Fruit fly (Drosophila melanogaster) whole organism, embryonic: ENCODE data around the gene CG12078.

Experiments
- CG10209 ChIP-seq: fragments of 200-800 bp; sonication (Bioruptor generic); optimal IDR thresholded peaks from 3 replicates; lab custom pipeline; 2017; ENCODE audit warnings: missing biosample characterization, mild to moderate bottlenecking, missing genetic modification characterization, missing genetic modification reagents
- CG11560 ChIP-seq: fragments of 200-800 bp; sonication (Bioruptor generic); IDR thresholded peaks from 3 replicates; pipeline ENCODE4 v1.3.6; 2022; ENCODE audit warnings: missing biosample characterization, missing genetic modification characterization
- CG11695 ChIP-seq: fragments of 200-800 bp; sonication (Bioruptor generic); IDR thresholded peaks from 3 replicates; pipeline ENCODE4 v1.3.6; 2022; ENCODE audit warnings: missing biosample characterization, missing genetic modification characterization
- CG12659 ChIP-seq: fragments of 200-800 bp; sonication (Bioruptor generic); optimal IDR thresholded peaks from 3 replicates; lab custom pipeline; 2017; ENCODE audit warnings: mild to moderate bottlenecking, missing biosample characterization, missing genetic modification reagents, missing genetic modification characterization
- CG14014 ChIP-seq: fragments of 200-800 bp; sonication (Bioruptor generic); IDR thresholded peaks from 2 replicates; pipeline ENCODE4 v1.3.6; 2022; ENCODE audit warnings: missing biosample characterization, missing genetic modification characterization
- CG14710 ChIP-seq: fragments of 200-800 bp; sonication (Bioruptor generic); optimal IDR thresholded peaks from 3 replicates; lab custom pipeline; 2019; ENCODE audit warnings: missing biosample characterization, mild to moderate bottlenecking, missing genetic modification characterization, moderate library complexity
- CG15514 ChIP-seq: fragments of 200-800 bp; sonication (Bioruptor generic); optimal IDR thresholded peaks from 3 replicates; lab custom pipeline; 2017; ENCODE audit warnings: missing biosample characterization, missing genetic modification characterization, mild to moderate bottlenecking, moderate library complexity, missing genetic modification reagents
- CG16813 ChIP-seq: fragments of 200-800 bp; sonication (Bioruptor generic); IDR thresholded peaks from 3 replicates; pipeline ENCODE4 v1.3.6; 2022; ENCODE audit warnings: missing biosample characterization, missing genetic modification characterization; ENCODE audit not compliant: partially characterized antibody
- CG17385 ChIP-seq: fragments of 200-800 bp; sonication (Bioruptor generic); optimal IDR thresholded peaks from 3 replicates; lab custom pipeline; 2018; ENCODE audit warnings: missing biosample characterization, mild to moderate bottlenecking, missing genetic modification characterization
- CG18619 ChIP-seq: fragments of 200-800 bp; sonication (Bioruptor generic); optimal IDR thresholded peaks from 3 replicates; lab custom pipeline; 2017; ENCODE audit warnings: missing biosample characterization, mild to moderate bottlenecking, missing genetic modification characterization
- CG18764 ChIP-seq: fragments of 200-800 bp; sonication (Bioruptor generic); optimal IDR thresholded peaks from 3 replicates; lab custom pipeline; 2016; ENCODE audit warnings: missing biosample characterization, missing genetic modification characterization
- CG31224 ChIP-seq: fragments of 200-800 bp; sonication (Bioruptor generic); IDR thresholded peaks from 2 replicates; pipeline ENCODE4 v1.3.6; 2022; ENCODE audit warnings: missing biosample characterization, missing genetic modification characterization
- CG3281 ChIP-seq: fragments of 200-800 bp; sonication (Bioruptor generic); optimal IDR thresholded peaks from 3 replicates; lab custom pipeline; 2017; ENCODE audit warnings: missing biosample characterization, mild to moderate bottlenecking, missing genetic modification characterization
- CG34224 ChIP-seq: fragments of 200-800 bp; sonication (Bioruptor generic); IDR thresholded peaks from 3 replicates; pipeline ENCODE4 v1.3.6; 2022; ENCODE audit warnings: missing biosample characterization, missing genetic modification characterization; ENCODE audit not compliant: partially characterized antibody
- CG4404 ChIP-seq: fragments of 200-800 bp; sonication (Bioruptor generic); IDR thresholded peaks from 2 replicates; pipeline ENCODE4 v1.3.6; 2022; ENCODE audit warnings: missing biosample characterization, missing genetic modification characterization
- CG6272 ChIP-seq: fragments of 200-800 bp; sonication (Bioruptor generic); IDR thresholded peaks from 2 replicates; pipeline ENCODE4 v1.3.6; 2022; ENCODE audit warnings: missing biosample characterization, missing genetic modification characterization
- CG8388 ChIP-seq: fragments of 200-800 bp; sonication (Bioruptor generic); optimal IDR thresholded peaks from 2 replicates; lab custom pipeline; 2019; ENCODE audit warnings: missing biosample characterization, mild to moderate bottlenecking, missing genetic modification characterization, moderate library complexity
- CTCF ChIP-seq: fragments of 200-800 bp; sonication (Bioruptor generic); optimal IDR thresholded peaks from 2 replicates; lab custom pipeline; 2017; ENCODE audit warnings: missing biosample characterization, mild to moderate bottlenecking, missing genetic modification characterization, moderate library complexity
- D ChIP-seq, 2 experiments: fragments of 200-800 bp in 1 of 2; fragments of >200 bp in 1 of 2; sonication (Bioruptor generic) in 1 of 2; optimal IDR thresholded peaks; 2 replicates in 1 of 2; 3 replicates in 1 of 2; lab custom pipeline; 2017; ENCODE audit warnings: mild to moderate bottlenecking in 1 of 2, missing biosample characterization in 1 of 2, missing genetic modification characterization in 1 of 2, missing genetic modification reagents in 1 of 2
- D19B ChIP-seq: fragments of 200-800 bp; sonication (Bioruptor generic); optimal IDR thresholded peaks from 2 replicates; lab custom pipeline; 2017; ENCODE audit warnings: missing biosample characterization, mild to moderate bottlenecking, missing genetic modification characterization
- Dek ChIP-seq: fragments of 200-800 bp; sonication (Bioruptor generic); optimal IDR thresholded peaks from 3 replicates; lab custom pipeline; 2019; ENCODE audit warnings: missing biosample characterization, mild to moderate bottlenecking, missing genetic modification characterization, moderate library complexity
- Fer3 ChIP-seq: fragments of 200-800 bp; sonication (Bioruptor generic); optimal IDR thresholded peaks from 2 replicates; lab custom pipeline; 2018; ENCODE audit warnings: missing biosample characterization, mild to moderate bottlenecking, missing genetic modification characterization, moderate library complexity
- MTF-1 ChIP-seq: fragments of 200-800 bp; sonication (Bioruptor generic); optimal IDR thresholded peaks from 2 replicates; lab custom pipeline; 2018; ENCODE audit warnings: missing biosample characterization, mild to moderate bottlenecking, missing genetic modification characterization, borderline replicate concordance
- Nf-YC ChIP-seq: fragments of 200-800 bp; optimal IDR thresholded peaks from 3 replicates; lab custom pipeline; 2019; ENCODE audit warnings: missing biosample characterization, mild to moderate bottlenecking, missing genetic modification characterization, moderate library complexity
- Xrp1 ChIP-seq: fragments of 200-800 bp; sonication (Bioruptor generic); IDR thresholded peaks from 2 replicates; pipeline ENCODE4 v1.3.6; 2022; ENCODE audit warnings: missing biosample characterization, missing genetic modification characterization
- YL-1 ChIP-seq: fragments of 200-800 bp; sonication (Bioruptor generic); optimal IDR thresholded peaks from 3 replicates; lab custom pipeline; 2017; ENCODE audit warnings: missing biosample characterization, mild to moderate bottlenecking, missing genetic modification characterization
- ato ChIP-seq: fragments of 200-800 bp; sonication (Bioruptor generic); IDR thresholded peaks from 2 replicates; pipeline ENCODE4 v1.3.6; 2022; ENCODE audit warnings: missing biosample characterization, missing genetic modification characterization; ENCODE audit not compliant: partially characterized antibody
- cato ChIP-seq: fragments of 200-800 bp; sonication (Bioruptor generic); optimal IDR thresholded peaks from 2 replicates; lab custom pipeline; 2016; ENCODE audit warnings: missing biosample characterization, missing genetic modification characterization, borderline replicate concordance
- ci ChIP-seq: fragments of 200-800 bp; sonication (Bioruptor generic); IDR thresholded peaks from 3 replicates; pipeline ENCODE4 v1.3.6; 2022; ENCODE audit warnings: missing biosample characterization, missing genetic modification characterization
- cwo ChIP-seq: fragments of 200-800 bp; sonication (Bioruptor generic); optimal IDR thresholded peaks from 3 replicates; lab custom pipeline; 2017; ENCODE audit warnings: missing biosample characterization, missing genetic modification characterization, mild to moderate bottlenecking, moderate library complexity, missing genetic modification reagents
- eyg ChIP-seq: fragments of 200-800 bp; sonication (Bioruptor generic); optimal IDR thresholded peaks from 3 replicates; lab custom pipeline; 2016; ENCODE audit warnings: missing biosample characterization, missing genetic modification characterization
- fd102C ChIP-seq: fragments of 200-800 bp; sonication (Bioruptor generic); optimal IDR thresholded peaks from 2 replicates; lab custom pipeline; 2018; ENCODE audit warnings: missing biosample characterization, mild to moderate bottlenecking, missing genetic modification characterization, moderate library complexity
- fd64A ChIP-seq: fragments of 200-800 bp; sonication (Bioruptor generic); optimal IDR thresholded peaks from 3 replicates; lab custom pipeline; 2018; ENCODE audit warnings: missing biosample characterization, mild to moderate bottlenecking, missing genetic modification characterization
- fru ChIP-seq: fragments of >200 bp; optimal IDR thresholded peaks from 2 replicates; lab custom pipeline; 2017
- gce ChIP-seq: fragments of 200-800 bp; sonication (Bioruptor generic); IDR thresholded peaks from 3 replicates; pipeline ENCODE4 v1.3.6; 2022; ENCODE audit warnings: missing biosample characterization, missing genetic modification characterization
- gfzf ChIP-seq: fragments of 200-800 bp; sonication (Bioruptor generic); optimal IDR thresholded peaks from 2 replicates; lab custom pipeline; 2016; ENCODE audit warnings: missing biosample characterization, mild to moderate bottlenecking, missing genetic modification characterization, moderate library complexity
- gro ChIP-seq: fragments of 200-800 bp; sonication (Bioruptor generic); optimal IDR thresholded peaks from 2 replicates; lab custom pipeline; 2016; ENCODE audit warnings: missing biosample characterization, missing genetic modification characterization
- hbn ChIP-seq: fragments of 200-800 bp; sonication (Bioruptor generic); IDR thresholded peaks from 2 replicates; pipeline ENCODE4 v1.3.6; 2022; ENCODE audit warnings: missing biosample characterization, missing genetic modification characterization; ENCODE audit not compliant: partially characterized antibody
- inv ChIP-seq: fragments of 200-800 bp; sonication (Bioruptor generic); IDR thresholded peaks from 2 replicates; pipeline ENCODE4 v1.3.6; 2022; ENCODE audit warnings: missing biosample characterization, missing genetic modification characterization; ENCODE audit not compliant: partially characterized antibody
- jing ChIP-seq: fragments of 200-800 bp; sonication (Bioruptor generic); optimal IDR thresholded peaks from 2 replicates; lab custom pipeline; 2018; ENCODE audit warnings: missing biosample characterization, mild to moderate bottlenecking, missing genetic modification characterization
- kah ChIP-seq: fragments of 200-800 bp; sonication (Bioruptor generic); optimal IDR thresholded peaks from 2 replicates; lab custom pipeline; 2018; ENCODE audit warnings: missing biosample characterization, mild to moderate bottlenecking, missing genetic modification characterization
- kay ChIP-seq: fragments of 200-800 bp; sonication (Bioruptor generic); optimal IDR thresholded peaks from 2 replicates; lab custom pipeline; 2016; ENCODE audit warnings: missing biosample characterization, missing genetic modification characterization
- sima ChIP-seq: fragments of 200-800 bp; sonication (Bioruptor generic); optimal IDR thresholded peaks from 2 replicates; lab custom pipeline; 2016; ENCODE audit warnings: missing biosample characterization, missing genetic modification characterization
- sqz ChIP-seq: fragments of 200-800 bp; sonication (Bioruptor generic); optimal IDR thresholded peaks from 3 replicates; lab custom pipeline; 2018; ENCODE audit warnings: missing biosample characterization, mild to moderate bottlenecking, missing genetic modification characterization
- ssp ChIP-seq: fragments of 200-800 bp; sonication (Bioruptor generic); IDR thresholded peaks from 2 replicates; pipeline ENCODE4 v1.3.6; 2022; ENCODE audit warnings: missing biosample characterization, missing genetic modification characterization
- stc ChIP-seq: fragments of 200-800 bp; sonication (Bioruptor generic); IDR thresholded peaks from 2 replicates; pipeline ENCODE4 v1.3.6; 2022; ENCODE audit warnings: missing biosample characterization, missing genetic modification characterization
- sug ChIP-seq: fragments of 200-800 bp; optimal IDR thresholded peaks from 2 replicates; lab custom pipeline; 2019; ENCODE audit warnings: missing biosample characterization, mild to moderate bottlenecking, missing genetic modification characterization, moderate library complexity
- tx ChIP-seq: fragments of 200-800 bp; sonication (Bioruptor generic); optimal IDR thresholded peaks from 2 replicates; lab custom pipeline; 2016; ENCODE audit warnings: missing biosample characterization, missing genetic modification characterization

Gene CG12078

DNA sequence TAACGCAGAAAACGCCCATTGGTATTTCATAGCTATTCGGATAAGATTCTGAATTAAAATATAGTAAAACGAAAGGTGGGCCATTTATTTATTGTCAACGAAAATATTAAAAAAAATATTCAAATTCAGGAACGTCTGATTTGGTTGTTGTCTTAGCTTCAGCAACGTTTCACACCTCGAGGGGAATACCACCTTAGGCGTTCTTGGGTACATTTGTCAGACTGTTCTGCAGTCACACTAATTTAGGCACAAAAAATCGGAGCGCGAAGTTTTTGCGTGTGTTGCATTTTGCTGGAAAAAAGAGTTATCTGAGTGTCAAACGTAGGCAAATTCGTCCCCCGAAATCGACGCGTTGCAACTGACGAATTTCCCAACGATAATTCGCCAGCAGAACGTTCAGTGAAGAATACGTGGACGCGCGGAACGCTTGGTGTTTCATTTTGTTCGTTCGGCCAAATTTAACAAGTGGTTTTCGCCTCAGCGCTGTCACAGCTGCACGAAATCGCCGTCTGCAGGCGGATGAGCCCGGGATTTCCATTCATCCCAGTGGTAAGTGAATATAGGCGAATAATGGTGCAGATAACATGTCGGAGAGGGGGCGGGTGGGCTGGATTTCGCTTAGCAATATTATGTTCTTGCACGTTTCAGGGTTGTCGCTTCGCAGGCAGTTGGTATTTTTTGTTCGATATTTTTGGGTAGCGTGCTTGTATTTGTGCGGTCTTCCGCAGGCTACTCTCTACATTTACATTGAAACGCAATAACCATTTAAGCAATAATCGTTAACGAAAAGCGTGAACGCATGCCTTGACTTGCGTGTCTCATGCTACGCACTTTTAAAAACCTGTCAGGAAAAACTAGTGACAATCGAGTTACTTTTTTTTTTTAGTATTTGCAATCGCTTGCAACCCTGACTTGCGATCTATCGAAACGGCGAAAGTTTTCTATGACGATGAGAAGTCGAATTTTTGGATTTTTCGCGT is 19.1 kb downstream of the CG12078 start, which contains the start of gene Larp4B (continued):
- TF ChIP-seq sqz (peak; percentile 77), Nf-YC (tag; lab: Kevin White, UChicago) (no peak), cwo (GFP tag; lab: Kevin White, UChicago) (no peak), stc (GFP tag; lab: Robert Waterston, UW) (no peak), CG6272 (GFP tag; lab: Robert Waterston, UW) (no peak), YL-1 (GFP tag; lab: Kevin White, UChicago) (peak; percentile 40), ci (GFP tag; lab: Robert Waterston, UW) (0 out of 3 replicates have a peak, but pooled peaks have one; percentile 6), kay (GFP tag; lab: Kevin White, UChicago) (no peak), ato (GFP tag; lab: Robert Waterston, UW) (peak; percentile 21; the same call in 1 of the 2 replicates), sima (GFP tag; lab: Kevin White, UChicago) (no peak), CG11695 (GFP tag; lab: Robert Waterston, UW) (no peak), Fer3 (tag; lab: Kevin White, UChicago) (no peak), jing (GFP tag; lab: Kevin White, UChicago) (no peak), CG17385 (GFP tag; lab: Kevin White, UChicago) (no peak), CG4404 (no peak), tx (no peak), gfzf (peak; percentile 98), CG18619 (GFP tag; lab: Kevin White, UChicago) (no peak), fru (lab: Kevin White, UChicago) (no peak), CG10209 (GFP tag; lab: Kevin White, UChicago) (no peak), CG14014 (GFP tag; lab: Robert Waterston, UW) (0 out of 2 replicates have a peak, but pooled peaks have one; percentile 27), CG11560 (no peak), cato (GFP tag; lab: Kevin White, UChicago) (no peak), kah (GFP tag; lab: Kevin White, UChicago) (peak; percentile 94), CG3281 (GFP tag; lab: Kevin White, UChicago) (peak; percentile 33), inv (GFP tag; lab: Robert Waterston, UW) (peak; percentile 59; the same call in 1 of the 2 replicates), CG12659 (GFP tag; lab: Kevin White, UChicago) (peak; percentile 27), fd102C (GFP tag; lab: Kevin White, UChicago) (no peak), Dek (tag; lab: Kevin White, UChicago) (peak; percentile 3), sug (tag; lab: Kevin White, UChicago) (no peak), hbn (GFP tag; lab: Robert Waterston, UW) (peak; percentile 64), D (optimal IDR thresholded peaks at IDR 0.05; lab: Kevin White, UChicago) (peak; percentile 30), D (GFP tag; optimal IDR thresholded peaks at IDR 0.05; lab: Kevin White, UChicago) (no peak), CG34224 (peak; percentile 55), CG31224 (GFP tag; lab: Robert Waterston, UW) (no peak), CTCF (peak; percentile 59), eyg (no peak), gce (GFP tag; lab: Robert Waterston, UW) (no peak), ssp (GFP tag; lab: Robert Waterston, UW) (no peak), CG18764 (GFP tag; lab: Kevin White, UChicago) (no peak), fd64A (GFP tag; lab: Kevin White, UChicago) (no peak), D19B (GFP tag; lab: Kevin White, UChicago) (no peak), CG8388 (no peak), gro (GFP tag; lab: Kevin White, UChicago) (peak; percentile 45), Xrp1 (GFP tag; lab: Robert Waterston, UW) (peak; percentile 7; the same call in 1 of the 2 replicates), MTF-1 (GFP tag; lab: Kevin White, UChicago) (no peak), CG15514 (GFP tag; lab: Kevin White, UChicago) (peak; percentile 71), CG16813 (GFP tag; lab: Robert Waterston, UW) (peak; percentile 72), CG14710 (tag; lab: Kevin White, UChicago) (peak; percentile 43)
